Worm (Caenorhabditis elegans): ENCODE results near the gene Y42H9AR.1.

Gene Y42H9AR.1

DNA sequence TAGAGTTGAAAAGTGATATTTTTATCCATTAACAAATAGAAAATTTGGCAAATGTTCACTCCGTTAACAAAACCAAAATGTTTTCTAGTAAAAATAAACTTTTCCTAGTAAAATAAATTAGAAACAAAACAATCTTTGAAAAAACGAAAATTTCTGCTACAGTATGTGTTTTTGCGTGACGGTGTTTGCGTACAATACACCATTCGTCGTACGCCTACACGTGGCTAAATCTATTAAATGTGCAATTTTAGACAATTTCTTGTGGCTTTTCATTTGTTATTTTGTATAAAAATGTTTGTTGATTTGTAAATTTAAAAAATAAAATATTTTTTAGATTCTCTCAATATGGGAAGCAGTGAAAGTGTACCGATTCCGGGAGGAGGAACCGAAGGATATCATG, at the start of gene Y42H9AR.1:
Y42H9AR.1 (plus strand) TSS at position 233 of the 400 bp plus-strand sequence.
- TF ChIP-seq T23F11.4 (GFP tag; optimal IDR thresholded peaks at IDR 0.05) (no peak), pros-1 (tag; optimal IDR thresholded peaks at IDR 0.05) (no peak), hlh-6 (tag; optimal IDR thresholded peaks at IDR 0.05) (no peak), mec-3 (tag; optimal IDR thresholded peaks at IDR 0.05; ENCODE audit: borderline replicate concordance) (no peak), lin-11 (tag; optimal IDR thresholded peaks at IDR 0.05) (no peak), unc-86 (tag; optimal IDR thresholded peaks at IDR 0.05) (no peak), ceh-22 (tag; optimal IDR thresholded peaks at IDR 0.05) (no peak), unc-55 (GFP tag; optimal IDR thresholded peaks at IDR 0.05) (no peak), ceh-48 (tag; optimal IDR thresholded peaks at IDR 0.05) (no peak), rnt-1 (tag; optimal IDR thresholded peaks at IDR 0.05) (no peak)

DNA sequence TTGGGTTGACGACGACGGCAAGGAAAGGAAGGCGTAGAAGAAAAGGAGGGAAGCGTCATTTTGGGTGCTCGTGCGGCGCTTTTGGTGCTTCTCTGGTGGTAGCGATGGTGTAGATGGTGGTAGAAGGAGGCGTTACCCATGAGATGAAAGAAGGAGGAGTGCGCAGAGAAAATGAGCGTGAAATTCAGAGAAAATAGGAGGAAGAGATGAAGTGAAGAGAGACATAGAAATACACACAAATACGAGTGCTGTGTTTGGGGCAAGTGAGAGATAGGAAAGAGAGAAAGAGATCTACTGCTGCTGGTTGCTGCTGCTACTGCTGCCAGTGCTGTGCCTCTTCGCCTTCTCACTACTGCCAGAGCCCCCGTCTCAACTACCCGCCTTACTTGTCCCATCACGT, 46.6 kb upstream of the Y42H9AR.1 start:
- TF ChIP-seq hlh-15 (tag; optimal IDR thresholded peaks at IDR 0.05) (no peak), gmeb-2 (tag; optimal IDR thresholded peaks at IDR 0.05) (no peak), ceh-31 (tag; optimal IDR thresholded peaks at IDR 0.05) (peak; percentile 76), rnt-1 (tag; optimal IDR thresholded peaks at IDR 0.05) (peak; percentile 13), madf-2 (tag; optimal IDR thresholded peaks at IDR 0.05) (no peak), tbx-7 (tag; optimal IDR thresholded peaks at IDR 0.05) (no peak), unc-42 (tag; optimal IDR thresholded peaks at IDR 0.05) (peak; percentile 48), unc-86 (tag; optimal IDR thresholded peaks at IDR 0.05) (no peak), ceh-6 (GFP tag; optimal IDR thresholded peaks at IDR 0.05) (no peak), Y22D7AL.16 (tag; optimal IDR thresholded peaks at IDR 0.05) (no peak), ceh-45 (GFP tag; IDR thresholded peaks at IDR 0.05) (no peak), hlh-6 (tag; optimal IDR thresholded peaks at IDR 0.05) (peak; percentile 27), unc-3 (GFP tag; conservative IDR thresholded peaks at IDR 0.05) (peak; percentile 37; the same call in 1 of the 2 replicates), unc-3 (tag; optimal IDR thresholded peaks at IDR 0.05) (no peak), hlh-13 (GFP tag; optimal IDR thresholded peaks at IDR 0.05) (no peak), ama-1 (optimal IDR thresholded peaks at IDR 0.05) (no peak), ceh-9 (tag; optimal IDR thresholded peaks at IDR 0.05) (no peak), ref-2 (tag; optimal IDR thresholded peaks at IDR 0.05) (peak; percentile 57), mec-3 (tag; optimal IDR thresholded peaks at IDR 0.05; ENCODE audit: borderline replicate concordance) (no peak), fkh-6 (tag; optimal IDR thresholded peaks at IDR 0.05) (peak; percentile 28), ttx-3 (tag; optimal IDR thresholded peaks at IDR 0.05) (no peak), sox-2 (GFP tag; IDR thresholded peaks at IDR 0.05) (no peak), sox-4 (tag; optimal IDR thresholded peaks at IDR 0.05) (no peak), C38D4.7 (GFP tag; optimal IDR thresholded peaks at IDR 0.05) (peak; percentile 9), ceh-2 (tag; optimal IDR thresholded peaks at IDR 0.05) (no peak), eyg-1 (tag; optimal IDR thresholded peaks at IDR 0.05) (no peak), unc-55 (GFP tag; optimal IDR thresholded peaks at IDR 0.05) (peak; percentile 49), che-1 (tag; optimal IDR thresholded peaks at IDR 0.05) (no peak), lin-11 (tag; optimal IDR thresholded peaks at IDR 0.05) (no peak), C08G9.2 (tag; optimal IDR thresholded peaks at IDR 0.05) (peak; percentile 30), pros-1 (tag; optimal IDR thresholded peaks at IDR 0.05) (peak; percentile 69), ceh-48 (tag; optimal IDR thresholded peaks at IDR 0.05) (no peak), dmd-4 (tag; optimal IDR thresholded peaks at IDR 0.05; ENCODE audit: borderline replicate concordance) (peak; percentile 33), ceh-19 (GFP tag; optimal IDR thresholded peaks at IDR 0.05) (no peak), ceh-24 (tag; optimal IDR thresholded peaks at IDR 0.05) (no peak), nhr-11 (tag; optimal IDR thresholded peaks at IDR 0.05) (no peak), ets-4 (tag; optimal IDR thresholded peaks at IDR 0.05) (no peak), elt-2 (tag; optimal IDR thresholded peaks at IDR 0.05) (peak; percentile 1), ceh-34 (tag; optimal IDR thresholded peaks at IDR 0.05) (peak; percentile 50), pag-3 (tag; optimal IDR thresholded peaks at IDR 0.05; ENCODE audit: borderline replicate concordance) (no peak), F13H6.1 (tag; optimal IDR thresholded peaks at IDR 0.05) (no peak), ceh-22 (tag; optimal IDR thresholded peaks at IDR 0.05) (no peak), hlh-30 (tag; optimal IDR thresholded peaks at IDR 0.05; ENCODE audit: insufficient read depth) (no peak), pat-9 (tag; optimal IDR thresholded peaks at IDR 0.05) (no peak), ceh-30 (tag; optimal IDR thresholded peaks at IDR 0.05) (no peak), hlh-8 (tag; optimal IDR thresholded peaks at IDR 0.05) (no peak), ztf-16 (tag; optimal IDR thresholded peaks at IDR 0.05) (no peak), odd-2 (tag; optimal IDR thresholded peaks at IDR 0.05) (no peak), K09A11.1 (tag; optimal IDR thresholded peaks at IDR 0.05; ENCODE audit: insufficient read depth) (no peak)

Data from whole organism, late embryonic.